Fruit fly (Drosophila melanogaster) whole organism, embryonic: ENCODE results near the gene Sap130.
A peak's percentile ranks its signal among the peaks of the same experiment; 100 is the strongest.

ENCODE experiments used
- Antp ChIP-seq: fragments of 200-800 bp; sonication (Bioruptor generic); optimal IDR thresholded peaks from 3 replicates; lab custom pipeline; 2016; ENCODE audit warnings: missing biosample characterization, missing genetic modification characterization
- Awh ChIP-seq: fragments of 200-800 bp; sonication (Bioruptor generic); IDR thresholded peaks from 2 replicates; pipeline ENCODE4, ENCODE4 v1.3.6; 2022; ENCODE audit warnings: missing biosample characterization, missing genetic modification characterization
- CG10267 ChIP-seq: fragments of 200-800 bp; sonication (Bioruptor generic); optimal IDR thresholded peaks from 2 replicates; lab custom pipeline; 2018; ENCODE audit warnings: missing biosample characterization, mild to moderate bottlenecking, missing genetic modification characterization, moderate library complexity
- CG10366 ChIP-seq: fragments of 200-800 bp; sonication (Bioruptor generic); IDR thresholded peaks from 2 replicates; pipeline ENCODE4 v1.3.6; 2022; ENCODE audit warnings: missing biosample characterization, missing genetic modification characterization
- CG10543 ChIP-seq: fragments of 200-800 bp; sonication (Bioruptor generic); optimal IDR thresholded peaks from 3 replicates; lab custom pipeline; 2017; ENCODE audit warnings: missing biosample characterization, mild to moderate bottlenecking, missing genetic modification characterization, moderate library complexity
- CG11085 ChIP-seq: fragments of 200-800 bp; sonication (Bioruptor generic); IDR thresholded peaks from 2 replicates; pipeline ENCODE4 v1.3.6; 2022; ENCODE audit warnings: missing biosample characterization, missing genetic modification characterization
- CG11093 ChIP-seq: fragments of 200-800 bp; sonication (Bioruptor generic); IDR thresholded peaks from 3 replicates; pipeline ENCODE4 v1.3.6; 2022; ENCODE audit warnings: missing biosample characterization, missing genetic modification characterization
- CG12071 ChIP-seq: fragments of 200-800 bp; sonication (Bioruptor generic); optimal IDR thresholded peaks from 3 replicates; lab custom pipeline; 2018; ENCODE audit warnings: missing biosample characterization, mild to moderate bottlenecking, missing genetic modification characterization
- CG12155 ChIP-seq: fragments of 200-800 bp; sonication (Bioruptor generic); optimal IDR thresholded peaks from 3 replicates; lab custom pipeline; 2016; ENCODE audit warnings: missing biosample characterization, missing genetic modification characterization
- CG12659 ChIP-seq: fragments of 200-800 bp; sonication (Bioruptor generic); optimal IDR thresholded peaks from 3 replicates; lab custom pipeline; 2017; ENCODE audit warnings: mild to moderate bottlenecking, missing biosample characterization, missing genetic modification reagents, missing genetic modification characterization
- CG12769 ChIP-seq: fragments of 200-800 bp; sonication (Bioruptor generic); optimal IDR thresholded peaks from 2 replicates; lab custom pipeline; 2019; ENCODE audit warnings: missing biosample characterization, mild to moderate bottlenecking, missing genetic modification characterization, moderate library complexity
- CG14860 ChIP-seq: fragments of 200-800 bp; sonication (Bioruptor generic); IDR thresholded peaks from 3 replicates; pipeline ENCODE4 v1.3.6; 2022; ENCODE audit warnings: missing biosample characterization, missing genetic modification characterization; ENCODE audit not compliant: partially characterized antibody
- CG15073 ChIP-seq: fragments of 200-800 bp; sonication (Bioruptor generic); optimal IDR thresholded peaks from 2 replicates; lab custom pipeline; 2016; ENCODE audit warnings: missing biosample characterization, missing genetic modification characterization
- CG1529 ChIP-seq: fragments of 200-800 bp; sonication (Bioruptor generic); optimal IDR thresholded peaks from 3 replicates; lab custom pipeline; 2018; ENCODE audit warnings: missing biosample characterization, missing genetic modification characterization
- CG16815 ChIP-seq: fragments of 200-800 bp; sonication (Bioruptor generic); optimal IDR thresholded peaks from 3 replicates; lab custom pipeline; 2017; ENCODE audit warnings: missing biosample characterization, mild to moderate bottlenecking, missing genetic modification characterization
- CG18619 ChIP-seq: fragments of 200-800 bp; sonication (Bioruptor generic); optimal IDR thresholded peaks from 3 replicates; lab custom pipeline; 2017; ENCODE audit warnings: missing biosample characterization, mild to moderate bottlenecking, missing genetic modification characterization
- CG2129 ChIP-seq: fragments of 200-800 bp; sonication (Bioruptor generic); IDR thresholded peaks from 2 replicates; pipeline ENCODE4 v1.3.6; 2022; ENCODE audit warnings: missing biosample characterization, missing genetic modification characterization; ENCODE audit not compliant: partially characterized antibody
- CG2202 ChIP-seq: fragments of 200-800 bp; sonication (Bioruptor generic); optimal IDR thresholded peaks from 2 replicates; lab custom pipeline; 2018; ENCODE audit warnings: missing biosample characterization, mild to moderate bottlenecking, missing genetic modification characterization
- CG2712 ChIP-seq: fragments of 200-800 bp; optimal IDR thresholded peaks from 3 replicates; lab custom pipeline; 2019; ENCODE audit warnings: missing biosample characterization, mild to moderate bottlenecking, missing genetic modification characterization, moderate library complexity
- CG31388 ChIP-seq: fragments of 200-800 bp; sonication (Bioruptor generic); optimal IDR thresholded peaks from 2 replicates; lab custom pipeline; 2016; ENCODE audit warnings: missing biosample characterization, missing genetic modification characterization
- CG34422 ChIP-seq: fragments of 200-800 bp; sonication (Bioruptor generic); IDR thresholded peaks from 3 replicates; pipeline ENCODE4 v1.3.6; 2022; ENCODE audit warnings: missing biosample characterization, missing genetic modification characterization
- CG3726 ChIP-seq: fragments of 200-800 bp; sonication (Bioruptor generic); IDR thresholded peaks from 3 replicates; pipeline ENCODE4, ENCODE4 v1.3.6; 2022; ENCODE audit warnings: missing biosample characterization, missing genetic modification characterization
- CG4360 ChIP-seq: fragments of 200-800 bp; sonication (Bioruptor generic); IDR thresholded peaks from 2 replicates; pipeline ENCODE4 v1.3.6; 2022; ENCODE audit warnings: missing biosample characterization, missing genetic modification characterization
- CG43689 ChIP-seq: fragments of 200-800 bp; sonication (Bioruptor generic); IDR thresholded peaks from 2 replicates; pipeline ENCODE4 v1.3.6; 2022; ENCODE audit warnings: missing biosample characterization, missing genetic modification characterization
- CG7963 ChIP-seq: fragments of 200-800 bp; sonication (Bioruptor generic); IDR thresholded peaks from 3 replicates; pipeline ENCODE4 v1.3.6; 2022; ENCODE audit warnings: missing biosample characterization, missing genetic modification characterization; ENCODE audit not compliant: partially characterized antibody
- CG8388 ChIP-seq: fragments of 200-800 bp; sonication (Bioruptor generic); optimal IDR thresholded peaks from 2 replicates; lab custom pipeline; 2019; ENCODE audit warnings: missing biosample characterization, mild to moderate bottlenecking, missing genetic modification characterization, moderate library complexity
- CG8478 ChIP-seq: fragments of >200 bp; optimal IDR thresholded peaks from 2 replicates; lab custom pipeline; 2018
- CG9727 ChIP-seq: fragments of 200-800 bp; sonication (Bioruptor generic); optimal IDR thresholded peaks from 3 replicates; lab custom pipeline; 2017; ENCODE audit warnings: missing biosample characterization, mild to moderate bottlenecking, missing genetic modification characterization
- Dbx ChIP-seq: fragments of 200-800 bp; sonication (Bioruptor generic); IDR thresholded peaks from 3 replicates; pipeline ENCODE4 v1.3.6; 2022; ENCODE audit warnings: missing biosample characterization, missing genetic modification characterization
- Ets65A ChIP-seq: fragments of 200-800 bp; sonication (Bioruptor generic); peaks from one replicate; lab custom pipeline; 2016; ENCODE audit warnings: missing biosample characterization, missing genetic modification characterization
- HHEX ChIP-seq: fragments of 200-800 bp; sonication (Bioruptor generic); optimal IDR thresholded peaks from 3 replicates; lab custom pipeline; 2017; ENCODE audit warnings: missing biosample characterization, mild to moderate bottlenecking, missing genetic modification characterization, missing genetic modification reagents
- Hmx ChIP-seq: fragments of 200-800 bp; sonication (Bioruptor generic); optimal IDR thresholded peaks from 2 replicates; lab custom pipeline; 2016; ENCODE audit warnings: missing biosample characterization, missing genetic modification characterization
- Hr39 ChIP-seq: fragments of >200 bp; optimal IDR thresholded peaks from 2 replicates; lab custom pipeline; 2017
- Lpt ChIP-seq: fragments of >200 bp; optimal IDR thresholded peaks from 2 replicates; lab custom pipeline; 2018; ENCODE audit warnings: missing biosample characterization, missing genetic modification characterization
- Meics ChIP-seq: fragments of 200-800 bp; sonication (Bioruptor generic); optimal IDR thresholded peaks from 2 replicates; lab custom pipeline; 2017; ENCODE audit warnings: missing biosample characterization, mild to moderate bottlenecking, missing genetic modification characterization
- Rfx ChIP-seq: fragments of 200-800 bp; sonication (Bioruptor generic); IDR thresholded peaks from 2 replicates; pipeline ENCODE4 v1.3.6; 2022; ENCODE audit warnings: missing biosample characterization, missing genetic modification characterization
- Scr ChIP-seq: fragments of 200-800 bp; sonication (Bioruptor generic); IDR thresholded peaks from 2 replicates; pipeline ENCODE4 v1.3.6; 2022; ENCODE audit warnings: missing biosample characterization, missing genetic modification characterization; ENCODE audit not compliant: partially characterized antibody
- Xbp1 ChIP-seq: fragments of 200-800 bp; sonication (Bioruptor generic); optimal IDR thresholded peaks from 3 replicates; lab custom pipeline; 2016; ENCODE audit warnings: missing biosample characterization, mild to moderate bottlenecking, missing genetic modification characterization
- fd64A ChIP-seq: fragments of 200-800 bp; sonication (Bioruptor generic); optimal IDR thresholded peaks from 3 replicates; lab custom pipeline; 2018; ENCODE audit warnings: missing biosample characterization, mild to moderate bottlenecking, missing genetic modification characterization
- fd96Cb ChIP-seq: fragments of 200-800 bp; sonication (Bioruptor generic); optimal IDR thresholded peaks from 2 replicates; lab custom pipeline; 2018; ENCODE audit warnings: missing biosample characterization, mild to moderate bottlenecking, missing genetic modification characterization, moderate library complexity
- knrl ChIP-seq: fragments of 200-800 bp; sonication (Bioruptor generic); IDR thresholded peaks from 3 replicates; pipeline ENCODE4 v1.3.6; 2022; ENCODE audit warnings: missing biosample characterization, missing genetic modification characterization; ENCODE audit not compliant: partially characterized antibody
- lab ChIP-seq: fragments of 200-800 bp; sonication (Bioruptor generic); optimal IDR thresholded peaks from 3 replicates; lab custom pipeline; 2017; ENCODE audit warnings: missing biosample characterization, missing genetic modification characterization, mild to moderate bottlenecking, moderate library complexity, missing genetic modification reagents
- nerfin-1 ChIP-seq: fragments of 200-800 bp; sonication (Bioruptor generic); optimal IDR thresholded peaks from 3 replicates; lab custom pipeline; 2019; ENCODE audit warnings: missing biosample characterization, mild to moderate bottlenecking, missing genetic modification characterization, moderate library complexity
- nmo ChIP-seq: fragments of 200-800 bp; sonication (Bioruptor generic); optimal IDR thresholded peaks from 2 replicates; lab custom pipeline; 2018; ENCODE audit warnings: missing biosample characterization, mild to moderate bottlenecking, missing genetic modification characterization, moderate library complexity
- pita ChIP-seq: fragments of 200-800 bp; sonication (Bioruptor generic); optimal IDR thresholded peaks from 2 replicates; lab custom pipeline; 2017; ENCODE audit warnings: missing biosample characterization, mild to moderate bottlenecking, missing genetic modification characterization
- prd ChIP-seq, 3 experiments: fragments of >200 bp in 2 of 3; fragments of 200-800 bp in 1 of 3; sonication (Bioruptor generic) in 1 of 3; optimal IDR thresholded peaks in 2 of 3; IDR thresholded peaks in 1 of 3; 2 replicates in 2 of 3; 3 replicates in 1 of 3; pipeline versions ENCODE4 v1.3.6 to Lab custom; 2017 to 2022; ENCODE audit warnings: missing biosample characterization in 1 of 3, missing genetic modification characterization in 1 of 3
- ro ChIP-seq: fragments of 200-800 bp; sonication (Bioruptor generic); IDR thresholded peaks from 2 replicates; pipeline ENCODE4 v1.3.6; 2022; ENCODE audit warnings: missing biosample characterization, missing genetic modification characterization
- sens ChIP-seq: fragments of 200-800 bp; sonication (Bioruptor generic); peaks from one replicate; lab custom pipeline; 2016; ENCODE audit warnings: missing biosample characterization, missing genetic modification characterization
- wor ChIP-seq: fragments of 200-800 bp; sonication (Bioruptor generic); IDR thresholded peaks from 2 replicates; pipeline ENCODE4 v1.3.6; 2022; ENCODE audit warnings: missing biosample characterization, missing genetic modification characterization

Gene Sap130

dm6 chr3L:12835511-12836479 is 30.1 kb downstream of the Sap130 start (continued):
- TF ChIP-seq CG2712 (tag; lab: Kevin White, UChicago) (no peak), CG31388 (GFP tag; lab: Kevin White, UChicago) (no peak), CG2202 (tag; lab: Kevin White, UChicago) (peak; percentile 4), nmo (GFP tag; lab: Kevin White, UChicago) (no peak), sens (peak; percentile 50), Lpt (GFP tag; lab: Kevin White, UChicago) (no peak), ro (GFP tag; lab: Robert Waterston, UW) (no peak), Scr (GFP tag; lab: Robert Waterston, UW) (no peak), wor (no peak), Antp (GFP tag; lab: Kevin White, UChicago) (no peak), Dbx (GFP tag; lab: Robert Waterston, UW) (no peak), Hr39 (lab: Kevin White, UChicago) (no peak), CG14860 (GFP tag; lab: Robert Waterston, UW) (no peak), HHEX (GFP tag; lab: Kevin White, UChicago) (peak; percentile 0), CG3726 (GFP tag; lab: Robert Waterston, UW) (no peak), CG18619 (GFP tag; lab: Kevin White, UChicago) (no peak), CG16815 (no peak), CG10267 (no peak), Awh (GFP tag; lab: Robert Waterston, UW) (0 out of 2 replicates have a peak, but pooled peaks have one; percentile 16), CG10366 (GFP tag; lab: Robert Waterston, UW) (no peak), CG11085 (GFP tag; lab: Robert Waterston, UW) (no peak), CG9727 (GFP tag; lab: Kevin White, UChicago) (no peak), CG43689 (GFP tag; lab: Robert Waterston, UW) (no peak), CG34422 (GFP tag; lab: Robert Waterston, UW) (no peak), CG12769 (tag; lab: Kevin White, UChicago) (no peak), Hmx (GFP tag; lab: Kevin White, UChicago) (no peak), CG4360 (no peak), Rfx (GFP tag; lab: Robert Waterston, UW) (no peak; the same call in 1 of the 2 replicates), CG2129 (GFP tag; lab: Robert Waterston, UW) (no peak), CG7963 (GFP tag; lab: Robert Waterston, UW) (no peak), lab (GFP tag; lab: Kevin White, UChicago) (peak; percentile 80), CG12071 (GFP tag; lab: Kevin White, UChicago) (peak; percentile 34), Ets65A (GFP tag; lab: Kevin White, UChicago) (peak; percentile 86), CG10543 (GFP tag; lab: Kevin White, UChicago) (no peak), CG12659 (peak; percentile 3), fd64A (no peak), pita (GFP tag; lab: Kevin White, UChicago) (peak; percentile 23), CG11093 (GFP tag; lab: Robert Waterston, UW) (no peak), Xbp1 (GFP tag; lab: Kevin White, UChicago) (no peak), fd96Cb (tag; lab: Kevin White, UChicago) (no peak), CG8478 (lab: Kevin White, UChicago) (no peak), CG12155 (GFP tag; lab: Kevin White, UChicago) (no peak), CG15073 (GFP tag; lab: Kevin White, UChicago) (no peak), nerfin-1 (tag; lab: Kevin White, UChicago) (peak; percentile 8), Meics (GFP tag; lab: Kevin White, UChicago) (peak; percentile 12), CG8388 (GFP tag; lab: Kevin White, UChicago) (no peak), knrl (GFP tag; lab: Robert Waterston, UW) (no peak; the same call in 2 of the 3 replicates), CG1529 (GFP tag; lab: Kevin White, UChicago) (no peak), prd (optimal IDR thresholded peaks at IDR 0.05; lab: Kevin White, UChicago) (no peak), prd (GFP tag; IDR thresholded peaks at IDR 0.05; lab: Robert Waterston, UW) (no peak)
